Fruit fly (Drosophila melanogaster) whole organism, embryonic: Measurements from ENCODE around the gene CG15201.

Experiments
- Asciz ChIP-seq: fragments of 200-800 bp; sonication (Bioruptor generic); optimal IDR thresholded peaks from 2 replicates; lab custom pipeline; 2017; ENCODE audit warnings: missing biosample characterization, mild to moderate bottlenecking, missing genetic modification characterization, missing genetic modification reagents
- CG10209 ChIP-seq: fragments of 200-800 bp; sonication (Bioruptor generic); optimal IDR thresholded peaks from 3 replicates; lab custom pipeline; 2017; ENCODE audit warnings: missing biosample characterization, mild to moderate bottlenecking, missing genetic modification characterization, missing genetic modification reagents
- CG10321 ChIP-seq: fragments of 200-800 bp; sonication (Bioruptor generic); IDR thresholded peaks from 2 replicates; pipeline ENCODE4 v1.3.6; 2022; ENCODE audit warnings: missing biosample characterization, missing genetic modification characterization
- CG11560 ChIP-seq: fragments of 200-800 bp; sonication (Bioruptor generic); IDR thresholded peaks from 3 replicates; pipeline ENCODE4 v1.3.6; 2022; ENCODE audit warnings: missing biosample characterization, missing genetic modification characterization
- CG12219 ChIP-seq: fragments of 200-800 bp; sonication (Bioruptor generic); optimal IDR thresholded peaks from 3 replicates; lab custom pipeline; 2018; ENCODE audit warnings: missing biosample characterization, mild to moderate bottlenecking, missing genetic modification characterization
- CG13424 ChIP-seq: fragments of 200-800 bp; sonication (Bioruptor generic); optimal IDR thresholded peaks from 2 replicates; lab custom pipeline; 2019; ENCODE audit warnings: missing biosample characterization, mild to moderate bottlenecking, missing genetic modification characterization, moderate library complexity
- CG15011 ChIP-seq: fragments of 200-800 bp; sonication (Bioruptor generic); optimal IDR thresholded peaks from 3 replicates; lab custom pipeline; 2018; ENCODE audit warnings: missing biosample characterization, mild to moderate bottlenecking, missing genetic modification characterization
- CG15269 ChIP-seq: fragments of 200-800 bp; sonication (Bioruptor generic); optimal IDR thresholded peaks from 2 replicates; lab custom pipeline; 2018; ENCODE audit warnings: missing biosample characterization, mild to moderate bottlenecking, missing genetic modification characterization, moderate library complexity
- CG17568 ChIP-seq: fragments of 200-800 bp; sonication (Bioruptor generic); optimal IDR thresholded peaks from 2 replicates; lab custom pipeline; 2018; ENCODE audit warnings: missing biosample characterization, mild to moderate bottlenecking, missing genetic modification characterization, moderate library complexity
- CG34224 ChIP-seq: fragments of 200-800 bp; sonication (Bioruptor generic); IDR thresholded peaks from 3 replicates; pipeline ENCODE4 v1.3.6; 2022; ENCODE audit warnings: missing biosample characterization, missing genetic modification characterization; ENCODE audit not compliant: partially characterized antibody
- CG4404 ChIP-seq: fragments of 200-800 bp; sonication (Bioruptor generic); IDR thresholded peaks from 2 replicates; pipeline ENCODE4 v1.3.6; 2022; ENCODE audit warnings: missing biosample characterization, missing genetic modification characterization
- CG7556 ChIP-seq: fragments of 200-800 bp; sonication (Bioruptor generic); optimal IDR thresholded peaks from 2 replicates; lab custom pipeline; 2017; ENCODE audit warnings: missing biosample characterization, mild to moderate bottlenecking, missing genetic modification characterization
- CG9797 ChIP-seq: fragments of 200-800 bp; sonication (Bioruptor generic); optimal IDR thresholded peaks from 3 replicates; lab custom pipeline; 2018; ENCODE audit warnings: missing biosample characterization, mild to moderate bottlenecking, missing genetic modification characterization
- CrebB ChIP-seq: fragments of 200-800 bp; sonication (Bioruptor generic); optimal IDR thresholded peaks from 3 replicates; lab custom pipeline; 2018; ENCODE audit warnings: missing biosample characterization, mild to moderate bottlenecking, missing genetic modification characterization
- D19A ChIP-seq: fragments of 200-800 bp; optimal IDR thresholded peaks from 3 replicates; lab custom pipeline; 2019; ENCODE audit warnings: missing biosample characterization, mild to moderate bottlenecking, missing genetic modification characterization, moderate library complexity
- Dek ChIP-seq: fragments of 200-800 bp; sonication (Bioruptor generic); optimal IDR thresholded peaks from 3 replicates; lab custom pipeline; 2019; ENCODE audit warnings: missing biosample characterization, mild to moderate bottlenecking, missing genetic modification characterization, moderate library complexity
- Ets65A ChIP-seq: fragments of 200-800 bp; sonication (Bioruptor generic); peaks from one replicate; lab custom pipeline; 2016; ENCODE audit warnings: missing biosample characterization, missing genetic modification characterization
- Gug ChIP-seq: fragments of 200-800 bp; sonication (Bioruptor generic); IDR thresholded peaks from 4 replicates; pipeline ENCODE4 v1.3.6; 2022; ENCODE audit warnings: missing biosample characterization, missing genetic modification characterization
- Hr78 ChIP-seq, 2 experiments: fragments of 200-800 bp in 1 of 2; fragments of >200 bp in 1 of 2; sonication (Bioruptor generic) in 1 of 2; optimal IDR thresholded peaks; 2 replicates each; lab custom pipeline; 2017 to 2019; ENCODE audit warnings: missing biosample characterization in 2 of 2, missing genetic modification characterization in 2 of 2, mild to moderate bottlenecking in 1 of 2, moderate library complexity in 1 of 2
- Med ChIP-seq: fragments of 200-800 bp; sonication (Bioruptor generic); peaks from one replicate; lab custom pipeline; 2016; ENCODE audit warnings: missing biosample characterization, missing genetic modification characterization, mild to moderate bottlenecking, inconsistent platforms, moderate library complexity
- NC2α ChIP-seq: fragments of 200-800 bp; sonication (Bioruptor generic); optimal IDR thresholded peaks from 2 replicates; lab custom pipeline; 2016; ENCODE audit warnings: missing biosample characterization, missing genetic modification characterization
- NK7.1 ChIP-seq: fragments of 200-800 bp; sonication (Bioruptor generic); optimal IDR thresholded peaks from 3 replicates; lab custom pipeline; 2016; ENCODE audit warnings: missing biosample characterization, missing genetic modification characterization
- Rfx ChIP-seq: fragments of 200-800 bp; sonication (Bioruptor generic); IDR thresholded peaks from 2 replicates; pipeline ENCODE4 v1.3.6; 2022; ENCODE audit warnings: missing biosample characterization, missing genetic modification characterization
- YL-1 ChIP-seq: fragments of 200-800 bp; sonication (Bioruptor generic); optimal IDR thresholded peaks from 3 replicates; lab custom pipeline; 2017; ENCODE audit warnings: missing biosample characterization, mild to moderate bottlenecking, missing genetic modification characterization
- al ChIP-seq: fragments of 200-800 bp; sonication (Bioruptor generic); IDR thresholded peaks from 2 replicates; pipeline ENCODE4 v1.3.6; 2022; ENCODE audit warnings: missing biosample characterization, missing genetic modification characterization
- btn ChIP-seq: fragments of 200-800 bp; sonication (Bioruptor generic); optimal IDR thresholded peaks from 2 replicates; lab custom pipeline; 2016; ENCODE audit warnings: missing biosample characterization, missing genetic modification characterization
- cwo ChIP-seq: fragments of 200-800 bp; sonication (Bioruptor generic); optimal IDR thresholded peaks from 3 replicates; lab custom pipeline; 2017; ENCODE audit warnings: missing biosample characterization, missing genetic modification characterization, mild to moderate bottlenecking, moderate library complexity, missing genetic modification reagents
- fd3F ChIP-seq: fragments of 200-800 bp; sonication (Bioruptor generic); optimal IDR thresholded peaks from 2 replicates; lab custom pipeline; 2018; ENCODE audit warnings: missing biosample characterization, mild to moderate bottlenecking, missing genetic modification characterization, moderate library complexity
- hbn ChIP-seq: fragments of 200-800 bp; sonication (Bioruptor generic); IDR thresholded peaks from 2 replicates; pipeline ENCODE4 v1.3.6; 2022; ENCODE audit warnings: missing biosample characterization, missing genetic modification characterization; ENCODE audit not compliant: partially characterized antibody
- jigr1 ChIP-seq: fragments of 200-800 bp; sonication (Bioruptor generic); IDR thresholded peaks from 3 replicates; pipeline ENCODE4 v1.3.6; 2022; ENCODE audit warnings: missing biosample characterization, missing genetic modification characterization
- lola ChIP-seq, 3 experiments: fragments of >200 bp in 2 of 3; fragments of 200-800 bp in 1 of 3; sonication (Bioruptor generic) in 1 of 3; optimal IDR thresholded peaks; 2 replicates each; lab custom pipeline; 2017 to 2019; ENCODE audit warnings: missing biosample characterization in 3 of 3, missing genetic modification characterization in 3 of 3, mild to moderate bottlenecking in 1 of 3, moderate library complexity in 1 of 3
- luna ChIP-seq: fragments of 200-800 bp; sonication (Bioruptor generic); optimal IDR thresholded peaks from 2 replicates; lab custom pipeline; 2016; ENCODE audit warnings: missing biosample characterization, missing genetic modification characterization
- mld ChIP-seq: fragments of 200-800 bp; sonication (Bioruptor generic); IDR thresholded peaks from 3 replicates; pipeline ENCODE4 v1.3.6; 2022; ENCODE audit warnings: missing biosample characterization, missing genetic modification characterization; ENCODE audit not compliant: partially characterized antibody
- nerfin-1 ChIP-seq: fragments of 200-800 bp; sonication (Bioruptor generic); optimal IDR thresholded peaks from 3 replicates; lab custom pipeline; 2019; ENCODE audit warnings: missing biosample characterization, mild to moderate bottlenecking, missing genetic modification characterization, moderate library complexity
- otp ChIP-seq: fragments of 200-800 bp; sonication (Bioruptor generic); IDR thresholded peaks from 3 replicates; pipeline ENCODE4, ENCODE4 v1.3.6; 2022; ENCODE audit warnings: missing biosample characterization, missing genetic modification characterization
- p53 ChIP-seq: fragments of 200-800 bp; sonication (Bioruptor generic); optimal IDR thresholded peaks from 2 replicates; lab custom pipeline; 2016; ENCODE audit warnings: missing biosample characterization, missing genetic modification characterization
- phol ChIP-seq: fragments of 200-800 bp; sonication (Bioruptor generic); optimal IDR thresholded peaks from 3 replicates; lab custom pipeline; 2018; ENCODE audit warnings: missing biosample characterization, mild to moderate bottlenecking, missing genetic modification characterization, moderate library complexity
- salm ChIP-seq: fragments of 200-800 bp; sonication (Bioruptor generic); optimal IDR thresholded peaks from 2 replicates; lab custom pipeline; 2018; ENCODE audit warnings: missing biosample characterization, mild to moderate bottlenecking, missing genetic modification characterization
- sd ChIP-seq: fragments of 200-800 bp; sonication (Bioruptor generic); optimal IDR thresholded peaks from 3 replicates; lab custom pipeline; 2018; ENCODE audit warnings: missing biosample characterization, mild to moderate bottlenecking, missing genetic modification characterization, moderate library complexity
- stwl ChIP-seq: fragments of 200-800 bp; sonication (Bioruptor generic); optimal IDR thresholded peaks from 3 replicates; lab custom pipeline; 2018; ENCODE audit warnings: missing biosample characterization, mild to moderate bottlenecking, missing genetic modification characterization, moderate library complexity

CG15201 gene

DNA sequence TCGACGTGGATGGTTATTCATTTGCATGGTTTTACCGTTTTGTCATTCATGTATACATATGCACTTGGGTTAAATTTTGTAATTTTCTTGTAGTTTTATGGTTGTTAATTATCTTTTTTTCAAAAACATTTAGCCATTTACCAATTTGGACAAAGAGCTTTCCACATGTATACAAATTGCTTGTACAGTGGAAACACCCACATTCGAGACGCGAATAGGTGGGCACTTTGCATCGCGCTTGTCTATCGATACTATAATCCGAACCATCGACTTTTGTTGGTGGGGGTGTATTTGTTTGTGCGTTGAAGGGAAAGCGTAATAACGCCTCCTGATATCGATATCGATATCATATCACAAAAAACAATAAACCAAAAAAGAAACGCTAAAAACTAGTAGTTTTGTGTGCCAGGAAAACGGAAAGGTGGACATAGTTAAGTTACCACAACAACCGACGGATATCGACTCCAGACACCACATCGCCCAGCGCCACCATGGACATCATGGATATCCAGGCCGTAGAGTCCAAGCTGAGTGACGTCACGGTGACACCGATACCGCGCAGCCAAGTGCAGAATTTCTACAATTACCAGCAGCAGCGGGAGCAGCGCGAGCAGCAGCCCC is 6.2 kb upstream of the CG15201 start, which contains the start of gene CDK2AP1 (continued):
- TF ChIP-seq luna (no peak), mld (GFP tag; lab: Robert Waterston, UW) (peak; percentile 70), lola (GFP tag; optimal IDR thresholded peaks at IDR 0.05; lab: Kevin White, UChicago) (peak in 1 of 3 experiments; percentile 78), Dek (tag; lab: Kevin White, UChicago) (peak; percentile 39), salm (tag; lab: Kevin White, UChicago) (no peak), CG15011 (GFP tag; lab: Kevin White, UChicago) (no peak), Rfx (peak; percentile 72), nerfin-1 (tag; lab: Kevin White, UChicago) (peak; percentile 10), p53 (no peak), otp (GFP tag; lab: Robert Waterston, UW) (0 out of 3 replicates have a peak, but pooled peaks have one; percentile 18), NK7.1 (GFP tag; lab: Kevin White, UChicago) (no peak), stwl (peak; percentile 46), CG9797 (GFP tag; lab: Kevin White, UChicago) (no peak), CG10321 (GFP tag; lab: Robert Waterston, UW) (no peak), Ets65A (GFP tag; lab: Kevin White, UChicago) (peak; percentile 82), hbn (GFP tag; lab: Robert Waterston, UW) (peak; percentile 56; the same call in 1 of the 2 replicates), D19A (tag; lab: Kevin White, UChicago) (no peak), CG13424 (tag; lab: Kevin White, UChicago) (no peak), Asciz (GFP tag; lab: Kevin White, UChicago) (no peak), CG11560 (tag; lab: Robert Waterston, UW) (no peak; the same call in 2 of the 3 replicates), CG34224 (peak; percentile 67), Med (GFP tag; lab: Kevin White, UChicago) (peak; percentile 79), CG7556 (GFP tag; lab: Kevin White, UChicago) (no peak), Gug (no peak), NC2α (GFP tag; lab: Kevin White, UChicago) (no peak), cwo (GFP tag; lab: Kevin White, UChicago) (no peak), YL-1 (GFP tag; lab: Kevin White, UChicago) (peak; percentile 14), CG17568 (GFP tag; lab: Kevin White, UChicago) (no peak), CG15269 (tag; lab: Kevin White, UChicago) (peak; percentile 24), fd3F (GFP tag; lab: Kevin White, UChicago) (no peak), CrebB (tag; lab: Kevin White, UChicago) (no peak), CG10209 (GFP tag; lab: Kevin White, UChicago) (no peak), al (GFP tag; lab: Robert Waterston, UW) (no peak), sd (tag; lab: Kevin White, UChicago) (no peak), CG12219 (GFP tag; lab: Kevin White, UChicago) (no peak), CG4404 (no peak), Hr78 (GFP tag; optimal IDR thresholded peaks at IDR 0.05; lab: Kevin White, UChicago) (no peak), phol (tag; lab: Kevin White, UChicago) (peak; percentile 37), jigr1 (no peak), btn (GFP tag; lab: Kevin White, UChicago) (no peak)
